Worm (Caenorhabditis elegans) whole organism, early embryonic: ENCODE results near the gene K08D12.3.

Experiments
- B0310.2 ChIP-seq: sonication (generic microtip); optimal IDR thresholded peaks from 2 replicates; lab custom pipeline; 2016; ENCODE audit warnings: mild to moderate bottlenecking, missing genetic modification characterization, missing compliant biosample characterization
- F13C5.2 ChIP-seq: sonication (generic microtip); optimal IDR thresholded peaks from 2 replicates; lab custom pipeline; 2017; ENCODE audit warnings: mild to moderate bottlenecking, missing genetic modification characterization, inconsistent platforms, missing compliant biosample characterization
- aly-1 ChIP-seq: sonication (generic microtip); optimal IDR thresholded peaks from 2 replicates; lab custom pipeline; 2016; ENCODE audit warnings: missing genetic modification characterization, missing compliant biosample characterization
- ama-1 ChIP-seq: fragments of 150-350 bp; optimal IDR thresholded peaks from 2 replicates; lab custom pipeline; 2014
- ceh-13 ChIP-seq: fragments of 200-800 bp; sonication (Bioruptor generic); optimal IDR thresholded peaks from 2 replicates; lab custom pipeline; 2018; ENCODE audit warnings: mild to moderate bottlenecking, missing genetic modification characterization, missing compliant biosample characterization
- ceh-36 ChIP-seq: sonication (generic microtip); optimal IDR thresholded peaks from 2 replicates; lab custom pipeline; 2016; ENCODE audit warnings: missing genetic modification characterization, inconsistent platforms, missing compliant biosample characterization
- ets-7 ChIP-seq: sonication (generic microtip); optimal IDR thresholded peaks from 2 replicates; lab custom pipeline; 2016; ENCODE audit warnings: missing genotype, missing genetic modification characterization, missing compliant biosample characterization
- flt-1 ChIP-seq: fragments of 200-800 bp; sonication (Bioruptor generic); IDR thresholded peaks from 2 replicates; pipeline ENCODE4 v1.3.6; 2022; ENCODE audit warnings: missing genetic modification characterization, missing compliant biosample characterization
- hmbx-1 ChIP-seq: sonication (generic microtip); optimal IDR thresholded peaks from 2 replicates; lab custom pipeline; 2016; ENCODE audit warnings: mild to moderate bottlenecking, missing genetic modification characterization, missing compliant biosample characterization
- hmg-4 ChIP-seq: fragments of 200-800 bp; sonication (Bioruptor generic); optimal IDR thresholded peaks from 2 replicates; lab custom pipeline; 2018; ENCODE audit warnings: mild to moderate bottlenecking, missing genetic modification characterization, missing compliant biosample characterization
- hnd-1 ChIP-seq: sonication (generic microtip); optimal IDR thresholded peaks from 2 replicates; lab custom pipeline; 2016; ENCODE audit warnings: missing genetic modification characterization, missing compliant biosample characterization
- pes-1 ChIP-seq: fragments of 200-800 bp; sonication (Bioruptor generic); IDR thresholded peaks from 2 replicates; pipeline ENCODE4 v1.3.6; 2022; ENCODE audit warnings: missing genetic modification reagents, missing genetic modification characterization, missing compliant biosample characterization
- scrt-1 ChIP-seq: fragments of 200-800 bp; sonication (Bioruptor generic); IDR thresholded peaks from 2 replicates; pipeline ENCODE4 v1.3.6; 2022; ENCODE audit warnings: missing genetic modification characterization, missing compliant biosample characterization
- sea-1 ChIP-seq: fragments of 200-800 bp; sonication (Bioruptor generic); conservative IDR thresholded peaks from 2 replicates; pipeline ENCODE4 v1.3.6; 2022; ENCODE audit warnings: missing genetic modification characterization, missing compliant biosample characterization
- tbx-11 ChIP-seq: fragments of 200-800 bp; sonication (Bioruptor generic); IDR thresholded peaks from 2 replicates; pipeline ENCODE4 v1.3.6; 2022; ENCODE audit warnings: missing genetic modification characterization, missing compliant biosample characterization
- tbx-37 ChIP-seq: fragments of 200-800 bp; sonication (Bioruptor generic); conservative IDR thresholded peaks from 2 replicates; pipeline ENCODE4 v1.3.6; 2022; ENCODE audit warnings: missing genetic modification reagents, missing genetic modification characterization, missing compliant biosample characterization
- tra-4 ChIP-seq: sonication (generic microtip); optimal IDR thresholded peaks from 2 replicates; lab custom pipeline; 2017; ENCODE audit warnings: missing genetic modification characterization, missing compliant biosample characterization

K08D12.3 gene

DNA sequence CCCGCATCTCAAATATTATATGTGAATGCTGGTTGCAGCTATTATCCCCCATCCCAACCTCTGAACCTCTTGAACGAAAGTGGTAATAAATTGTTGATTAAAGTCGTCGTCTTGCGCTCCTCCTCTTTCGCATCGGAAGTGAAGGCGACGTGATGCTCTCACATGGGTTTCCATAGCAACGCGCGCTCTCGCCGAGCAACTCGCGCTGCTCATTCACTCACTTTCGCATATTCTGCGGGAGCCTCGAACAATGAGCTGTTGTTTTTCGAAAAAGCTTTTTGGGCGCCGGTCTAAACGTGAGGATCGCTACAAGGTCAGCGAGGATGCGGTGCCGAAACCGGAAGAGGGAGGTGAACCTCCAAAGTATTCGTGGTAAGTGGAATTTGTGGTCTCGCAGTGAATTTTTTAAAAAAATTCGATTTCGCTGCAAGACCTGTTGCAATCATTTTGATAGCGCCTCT lies 994 bp downstream of the K08D12.3 start, which contains the start of gene rpi-2:
TSS of gene rpi-2 (plus strand) at position 234 of the 461 bp plus-strand sequence.
- TF ChIP-seq tra-4 (tag; lab: Kevin White, UChicago) (no peak), ceh-36 (tag; lab: Kevin White, UChicago) (no peak), aly-1 (no peak), ets-7 (peak; percentile 41), flt-1 (GFP tag; lab: Robert Waterston, UW) (no peak), scrt-1 (GFP tag; lab: Robert Waterston, UW) (0 out of 2 replicates have a peak, but pooled peaks have one; percentile 40), sea-1 (GFP tag; lab: Robert Waterston, UW) (no peak), B0310.2 (no peak), F13C5.2 (tag; lab: Kevin White, UChicago) (no peak)

DNA sequence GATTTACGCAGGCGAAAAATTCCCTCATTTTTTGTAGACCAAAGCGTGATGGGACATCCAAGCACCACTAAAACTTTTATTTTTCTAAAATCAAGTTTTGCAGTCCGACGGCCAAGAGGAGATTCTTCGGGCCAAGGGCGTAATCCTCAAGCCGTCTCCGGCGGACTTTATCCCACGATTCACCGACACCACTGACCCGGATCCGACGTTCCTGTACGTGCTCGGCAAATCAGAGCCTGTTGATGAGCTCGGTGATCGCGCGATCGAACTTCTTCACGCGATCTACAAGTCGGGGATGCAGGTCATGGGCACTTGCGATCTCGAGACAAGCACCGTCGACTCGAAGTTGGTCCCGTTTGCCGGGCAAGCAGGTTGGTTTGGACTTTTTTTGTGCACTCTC lies 3.6 kb downstream of the K08D12.3 start:
- no peak for TF ChIP-seq hmbx-1 (tag; lab: Kevin White, UChicago)
- TF ChIP-seq ets-7 = no peak
- TF ChIP-seq aly-1 = no peak
- no peak for TF ChIP-seq scrt-1 (GFP tag; lab: Robert Waterston, UW)
- no peak for TF ChIP-seq sea-1 (GFP tag; lab: Robert Waterston, UW)
- TF ChIP-seq F13C5.2 (tag; lab: Kevin White, UChicago) = no peak
- TF ChIP-seq tbx-11 (GFP tag; lab: Robert Waterston, UW) = no peak
- no peak for TF ChIP-seq flt-1 (GFP tag; lab: Robert Waterston, UW)
- TF ChIP-seq tra-4 (tag; lab: Kevin White, UChicago) = no peak
- no peak for TF ChIP-seq hnd-1
- TF ChIP-seq B0310.2 = no peak
- no peak for TF ChIP-seq hmg-4
- no peak for TF ChIP-seq ceh-36 (tag; lab: Kevin White, UChicago)
- TF ChIP-seq ama-1 (lab: Kevin White, UChicago) = no peak

DNA sequence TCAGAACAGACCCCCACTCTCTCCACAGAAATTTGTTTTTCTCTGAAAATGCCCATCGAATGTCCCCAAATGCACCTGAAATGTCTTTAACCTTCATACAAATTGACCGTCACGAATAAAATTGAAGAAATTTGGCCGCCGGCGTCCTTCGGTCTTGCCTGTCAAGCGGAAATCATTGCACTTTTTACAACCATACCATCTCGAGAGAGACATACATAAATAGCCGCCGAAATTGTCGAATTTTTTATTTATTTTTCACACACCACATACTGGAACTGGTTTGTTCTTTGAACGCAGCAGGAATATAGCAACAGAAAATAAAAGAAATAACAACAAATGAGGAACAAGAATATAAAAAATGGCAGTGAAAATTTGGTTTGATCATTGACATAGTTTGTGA lies 5.6 kb downstream of the K08D12.3 start:
- TF ChIP-seq B0310.2 (no peak), tbx-11 (GFP tag; lab: Robert Waterston, UW) (no peak), hmbx-1 (tag; lab: Kevin White, UChicago) (no peak), flt-1 (GFP tag; lab: Robert Waterston, UW) (no peak), F13C5.2 (tag; lab: Kevin White, UChicago) (no peak), tbx-37 (GFP tag; lab: Robert Waterston, UW) (no peak), ceh-36 (tag; lab: Kevin White, UChicago) (no peak), aly-1 (no peak), ceh-13 (no peak), hnd-1 (no peak), scrt-1 (GFP tag; lab: Robert Waterston, UW) (no peak), pes-1 (GFP tag; lab: Robert Waterston, UW) (no peak), sea-1 (GFP tag; lab: Robert Waterston, UW) (no peak), tra-4 (tag; lab: Kevin White, UChicago) (no peak)

ce11 chrIV:1720474-1720873 lies 10.4 kb downstream of the K08D12.3 start, which contains the start of gene epic-2:
epic-2 (plus strand) TSS chrIV:1720790.
- TF ChIP-seq ama-1 (lab: Kevin White, UChicago) (no peak), ets-7 (no peak), tra-4 (tag; lab: Kevin White, UChicago) (no peak), B0310.2 (no peak), aly-1 (no peak), scrt-1 (GFP tag; lab: Robert Waterston, UW) (no peak), tbx-11 (GFP tag; lab: Robert Waterston, UW) (no peak)

DNA sequence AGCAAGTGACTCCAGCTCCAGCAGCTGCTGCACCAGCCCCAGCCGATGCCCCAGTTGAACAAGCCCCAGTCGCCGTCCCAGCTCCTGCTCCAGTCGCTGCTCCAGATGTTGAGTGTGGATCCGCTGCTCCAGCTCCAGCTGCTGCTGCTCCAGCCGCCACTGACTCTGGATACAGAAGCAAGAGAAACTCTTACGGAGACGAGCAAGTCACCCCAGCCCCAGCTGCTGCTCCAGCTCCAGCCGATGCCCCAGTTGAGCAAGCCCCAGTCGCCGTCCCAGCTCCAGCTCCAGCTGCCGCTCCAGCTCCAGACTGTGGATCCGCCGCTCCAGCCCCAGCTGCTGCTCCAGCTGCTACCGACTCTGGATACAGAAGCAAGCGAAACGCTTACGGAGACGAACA lies 11.5 kb downstream of the K08D12.3 start:
- TF ChIP-seq ets-7 = no peak
- no peak for TF ChIP-seq pes-1 (GFP tag; lab: Robert Waterston, UW)
- peak; percentile 43; the same call in 1 of the 2 replicates for TF ChIP-seq flt-1 (GFP tag; lab: Robert Waterston, UW)
- TF ChIP-seq sea-1 (GFP tag; lab: Robert Waterston, UW) = no peak
- no peak for TF ChIP-seq aly-1
- no peak for TF ChIP-seq scrt-1 (GFP tag; lab: Robert Waterston, UW)
- no peak for TF ChIP-seq F13C5.2 (tag; lab: Kevin White, UChicago)

- TF ChIP-seq pes-1 (GFP tag; lab: Robert Waterston, UW) = peak; percentile 48; the same call in 1 of the 2 replicates
Observed at ce11 chrIV:1722463-1722862, 12.4 kb downstream of the K08D12.3 start.

ce11 chrIV:1722953-1723352 lies 12.9 kb downstream of the K08D12.3 start:
- TF ChIP-seq ama-1 (lab: Kevin White, UChicago) = no peak
- no peak for TF ChIP-seq tra-4 (tag; lab: Kevin White, UChicago)
- no peak for TF ChIP-seq ets-7
- no peak for TF ChIP-seq aly-1
- no peak for TF ChIP-seq flt-1 (GFP tag; lab: Robert Waterston, UW)
- no peak for TF ChIP-seq ceh-36 (tag; lab: Kevin White, UChicago)
- no peak for TF ChIP-seq F13C5.2 (tag; lab: Kevin White, UChicago)
- TF ChIP-seq scrt-1 (GFP tag; lab: Robert Waterston, UW) = no peak
- TF ChIP-seq ceh-13 = no peak
- no peak for TF ChIP-seq hmg-4
- TF ChIP-seq tbx-37 (GFP tag; lab: Robert Waterston, UW) = no peak
- TF ChIP-seq hmbx-1 (tag; lab: Kevin White, UChicago) = no peak

- TF ChIP-seq hmg-4 (no peak), hmbx-1 (tag; lab: Kevin White, UChicago) (no peak), hnd-1 (no peak), pes-1 (GFP tag; lab: Robert Waterston, UW) (no peak), flt-1 (GFP tag; lab: Robert Waterston, UW) (no peak), ama-1 (lab: Kevin White, UChicago) (no peak), tbx-37 (GFP tag; lab: Robert Waterston, UW) (no peak), aly-1 (no peak), ceh-36 (tag; lab: Kevin White, UChicago) (no peak), sea-1 (GFP tag; lab: Robert Waterston, UW) (no peak)
Observed at ce11 chrIV:1724283-1724682, 14.2 kb downstream of the K08D12.3 start, which contains the start of gene epic-3. epic-3 (minus strand) TSS chrIV:1724383.
